Fruit fly (Drosophila melanogaster) S2 (cell line): ENCODE results near the gene CG32271.

Source experiments
- CG8478 ChIP-seq: fragments of >200 bp; optimal IDR thresholded peaks from 2 replicates; lab custom pipeline; 2018
- CTCF ChIP-seq, 2 experiments: fragments of >200 bp; optimal IDR thresholded peaks; 2 replicates each; lab custom pipeline; 2018

DNA sequence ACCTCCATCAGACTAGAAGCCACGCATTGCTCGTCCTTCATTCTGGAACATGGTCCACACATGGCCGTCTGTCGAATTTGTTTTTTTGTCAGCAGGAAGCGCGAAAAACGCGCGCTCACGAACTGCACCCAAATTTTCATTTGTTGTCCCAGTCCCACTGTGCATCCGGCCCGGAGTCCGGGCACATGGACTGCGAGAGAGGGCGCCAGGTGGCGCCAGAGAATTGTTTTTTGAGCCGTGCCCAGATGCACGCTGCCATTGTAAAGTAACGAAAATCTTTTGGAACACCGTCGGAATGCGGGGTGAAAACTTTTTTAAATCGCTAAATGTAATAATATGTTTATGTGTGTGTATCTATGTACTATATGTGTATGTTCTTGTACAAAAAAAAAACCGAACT, 45.3 kb downstream of the CG32271 start:
- peak; percentile 50 to 59 for TF ChIP-seq CTCF (optimal IDR thresholded peaks at IDR 0.05; lab: Kevin White, UChicago)
- no peak for TF ChIP-seq CG8478
